Fruit fly (Drosophila melanogaster) whole organism, embryonic: ENCODE measurements around the gene BNIP3.

Experiments used
- Aef1 ChIP-seq: fragments of 200-800 bp; sonication (Bioruptor generic); IDR thresholded peaks from 3 replicates; pipeline ENCODE4 v1.3.6; 2022; ENCODE audit warnings: missing biosample characterization, missing genetic modification characterization
- Atf-2 ChIP-seq: fragments of 200-800 bp; sonication (Bioruptor generic); optimal IDR thresholded peaks from 2 replicates; lab custom pipeline; 2016; ENCODE audit warnings: missing biosample characterization, missing genetic modification characterization
- B-H2 ChIP-seq: fragments of 200-800 bp; sonication (Bioruptor generic); optimal IDR thresholded peaks from 2 replicates; lab custom pipeline; 2018; ENCODE audit warnings: missing biosample characterization, mild to moderate bottlenecking, missing genetic modification characterization
- CG14014 ChIP-seq: fragments of 200-800 bp; sonication (Bioruptor generic); IDR thresholded peaks from 2 replicates; pipeline ENCODE4 v1.3.6; 2022; ENCODE audit warnings: missing biosample characterization, missing genetic modification characterization
- CG16779 ChIP-seq: fragments of 200-800 bp; sonication (Bioruptor generic); IDR thresholded peaks from 2 replicates; pipeline ENCODE4 v1.3.6; 2022; ENCODE audit warnings: missing biosample characterization, missing genetic modification characterization
- CG17385 ChIP-seq: fragments of 200-800 bp; sonication (Bioruptor generic); optimal IDR thresholded peaks from 3 replicates; lab custom pipeline; 2018; ENCODE audit warnings: missing biosample characterization, mild to moderate bottlenecking, missing genetic modification characterization
- CG30403 ChIP-seq: fragments of 200-800 bp; sonication (Bioruptor generic); optimal IDR thresholded peaks from 3 replicates; lab custom pipeline; 2016; ENCODE audit warnings: missing biosample characterization, missing genetic modification characterization
- CG3281 ChIP-seq: fragments of 200-800 bp; sonication (Bioruptor generic); optimal IDR thresholded peaks from 3 replicates; lab custom pipeline; 2017; ENCODE audit warnings: missing biosample characterization, mild to moderate bottlenecking, missing genetic modification characterization
- CG4854 ChIP-seq: fragments of 200-800 bp; sonication (Bioruptor generic); optimal IDR thresholded peaks from 2 replicates; lab custom pipeline; 2016; ENCODE audit warnings: missing biosample characterization, missing genetic modification characterization, inconsistent platforms
- CG5953 ChIP-seq: fragments of 200-800 bp; sonication (Bioruptor generic); IDR thresholded peaks from 2 replicates; pipeline ENCODE4 v1.3.6; 2022; ENCODE audit warnings: missing biosample characterization, missing genetic modification characterization
- CG6175 ChIP-seq: fragments of 200-800 bp; sonication (Bioruptor generic); IDR thresholded peaks from 3 replicates; pipeline ENCODE4 v1.3.6; 2022; ENCODE audit warnings: missing biosample characterization, missing genetic modification characterization
- CG7987 ChIP-seq: fragments of 200-800 bp; sonication (Bioruptor generic); optimal IDR thresholded peaks from 2 replicates; lab custom pipeline; 2018; ENCODE audit warnings: missing biosample characterization, mild to moderate bottlenecking, missing genetic modification characterization, moderate library complexity
- CG8359 ChIP-seq: fragments of 200-800 bp; sonication (Bioruptor generic); optimal IDR thresholded peaks from 2 replicates; lab custom pipeline; 2017; ENCODE audit warnings: missing biosample characterization, mild to moderate bottlenecking, missing genetic modification characterization, borderline replicate concordance
- CG8388 ChIP-seq: fragments of 200-800 bp; sonication (Bioruptor generic); optimal IDR thresholded peaks from 2 replicates; lab custom pipeline; 2019; ENCODE audit warnings: missing biosample characterization, mild to moderate bottlenecking, missing genetic modification characterization, moderate library complexity
- D ChIP-seq, 2 experiments: fragments of 200-800 bp in 1 of 2; fragments of >200 bp in 1 of 2; sonication (Bioruptor generic) in 1 of 2; optimal IDR thresholded peaks; 2 replicates in 1 of 2; 3 replicates in 1 of 2; lab custom pipeline; 2017; ENCODE audit warnings: mild to moderate bottlenecking in 1 of 2, missing biosample characterization in 1 of 2, missing genetic modification characterization in 1 of 2, missing genetic modification reagents in 1 of 2
- Dbx ChIP-seq: fragments of 200-800 bp; sonication (Bioruptor generic); IDR thresholded peaks from 3 replicates; pipeline ENCODE4 v1.3.6; 2022; ENCODE audit warnings: missing biosample characterization, missing genetic modification characterization
- Doc2 ChIP-seq: fragments of 200-800 bp; sonication (Bioruptor generic); IDR thresholded peaks from 2 replicates; pipeline ENCODE4 v1.3.6; 2022; ENCODE audit warnings: missing biosample characterization, missing genetic modification characterization
- Elba2 ChIP-seq: fragments of 200-800 bp; sonication (Bioruptor generic); optimal IDR thresholded peaks from 3 replicates; lab custom pipeline; 2016; ENCODE audit warnings: missing biosample characterization, missing genetic modification characterization
- Ets65A ChIP-seq: fragments of 200-800 bp; sonication (Bioruptor generic); peaks from one replicate; lab custom pipeline; 2016; ENCODE audit warnings: missing biosample characterization, missing genetic modification characterization
- Fer2 ChIP-seq: fragments of 200-800 bp; sonication (Bioruptor generic); optimal IDR thresholded peaks from 2 replicates; lab custom pipeline; 2018; ENCODE audit warnings: missing biosample characterization, mild to moderate bottlenecking, missing genetic modification characterization, moderate library complexity
- HmgZ ChIP-seq: fragments of 200-800 bp; sonication (Bioruptor generic); optimal IDR thresholded peaks from 2 replicates; lab custom pipeline; 2018; ENCODE audit warnings: missing biosample characterization, mild to moderate bottlenecking, missing genetic modification characterization
- Hmr ChIP-seq: fragments of 200-800 bp; sonication (Bioruptor generic); optimal IDR thresholded peaks from 3 replicates; lab custom pipeline; 2017; ENCODE audit warnings: mild to moderate bottlenecking, missing biosample characterization, missing genetic modification reagents, missing genetic modification characterization
- Kr ChIP-seq: fragments of 200-800 bp; sonication (Bioruptor generic); optimal IDR thresholded peaks from 2 replicates; lab custom pipeline; 2017; ENCODE audit warnings: missing biosample characterization, mild to moderate bottlenecking, missing genetic modification characterization
- MESR4 ChIP-seq: fragments of 200-800 bp; sonication (Bioruptor generic); optimal IDR thresholded peaks from 2 replicates; lab custom pipeline; 2018; ENCODE audit warnings: missing biosample characterization, mild to moderate bottlenecking, missing genetic modification characterization, moderate library complexity
- Pdp1 ChIP-seq, 2 experiments: fragments of 200-800 bp; sonication (Bioruptor generic); optimal IDR thresholded peaks; 3 replicates each; lab custom pipeline; 2016; ENCODE audit warnings: missing biosample characterization in 2 of 2, missing genetic modification characterization in 2 of 2, mild to moderate bottlenecking in 1 of 2, moderate library complexity in 1 of 2
- Rfx ChIP-seq: fragments of 200-800 bp; sonication (Bioruptor generic); IDR thresholded peaks from 2 replicates; pipeline ENCODE4 v1.3.6; 2022; ENCODE audit warnings: missing biosample characterization, missing genetic modification characterization
- Sin3A ChIP-seq: fragments of >200 bp; optimal IDR thresholded peaks from 2 replicates; lab custom pipeline; 2018
- Usf ChIP-seq: fragments of 200-800 bp; sonication (Bioruptor generic); optimal IDR thresholded peaks from 2 replicates; lab custom pipeline; 2017; ENCODE audit warnings: missing genotype, missing biosample characterization, missing genetic modification characterization
- Vsx1 ChIP-seq: fragments of 200-800 bp; sonication (Bioruptor generic); optimal IDR thresholded peaks from 2 replicates; lab custom pipeline; 2017; ENCODE audit warnings: missing biosample characterization, mild to moderate bottlenecking, missing genetic modification characterization, missing genetic modification reagents
- cwo ChIP-seq: fragments of 200-800 bp; sonication (Bioruptor generic); optimal IDR thresholded peaks from 3 replicates; lab custom pipeline; 2017; ENCODE audit warnings: missing biosample characterization, missing genetic modification characterization, mild to moderate bottlenecking, moderate library complexity, missing genetic modification reagents
- da ChIP-seq: fragments of 200-800 bp; sonication (Bioruptor generic); optimal IDR thresholded peaks from 2 replicates; lab custom pipeline; 2016; ENCODE audit warnings: missing biosample characterization, missing genetic modification characterization
- dimm ChIP-seq: fragments of 200-800 bp; sonication (Bioruptor generic); IDR thresholded peaks from 2 replicates; pipeline ENCODE4 v1.3.6; 2022; ENCODE audit warnings: missing biosample characterization, missing genetic modification characterization
- eve ChIP-seq, 2 experiments: fragments of >200 bp; optimal IDR thresholded peaks; 2 replicates each; lab custom pipeline; 2017; ENCODE audit warnings: missing biosample characterization in 2 of 2, missing genetic modification characterization in 2 of 2
- exex ChIP-seq: fragments of 200-800 bp; sonication (Bioruptor generic); optimal IDR thresholded peaks from 4 replicates; lab custom pipeline; 2018; ENCODE audit warnings: missing biosample characterization, mild to moderate bottlenecking, missing genetic modification characterization, moderate library complexity
- fd3F ChIP-seq: fragments of 200-800 bp; sonication (Bioruptor generic); optimal IDR thresholded peaks from 2 replicates; lab custom pipeline; 2018; ENCODE audit warnings: missing biosample characterization, mild to moderate bottlenecking, missing genetic modification characterization, moderate library complexity
- fd64A ChIP-seq: fragments of 200-800 bp; sonication (Bioruptor generic); optimal IDR thresholded peaks from 3 replicates; lab custom pipeline; 2018; ENCODE audit warnings: missing biosample characterization, mild to moderate bottlenecking, missing genetic modification characterization
- fu2 ChIP-seq: fragments of 200-800 bp; sonication (Bioruptor generic); optimal IDR thresholded peaks from 2 replicates; lab custom pipeline; 2016; ENCODE audit warnings: missing biosample characterization, missing genetic modification characterization
- grau ChIP-seq: fragments of 200-800 bp; optimal IDR thresholded peaks from 3 replicates; lab custom pipeline; 2019; ENCODE audit warnings: missing biosample characterization, mild to moderate bottlenecking, missing genetic modification characterization, moderate library complexity
- grn ChIP-seq: fragments of 200-800 bp; sonication (Bioruptor generic); optimal IDR thresholded peaks from 3 replicates; lab custom pipeline; 2017; ENCODE audit warnings: missing biosample characterization, missing genetic modification characterization
- gt ChIP-seq: fragments of 200-800 bp; sonication (Bioruptor generic); IDR thresholded peaks from 2 replicates; pipeline ENCODE4 v1.3.6; 2022; ENCODE audit warnings: missing biosample characterization, missing genetic modification characterization
- mirr ChIP-seq: fragments of 200-800 bp; sonication (Bioruptor generic); optimal IDR thresholded peaks from 3 replicates; lab custom pipeline; 2018; ENCODE audit warnings: missing biosample characterization, mild to moderate bottlenecking, missing genetic modification characterization
- rib ChIP-seq: fragments of 200-800 bp; sonication (Bioruptor generic); IDR thresholded peaks from 2 replicates; pipeline ENCODE4 v1.3.6; 2022; ENCODE audit warnings: missing biosample characterization, missing genetic modification characterization
- row ChIP-seq: fragments of 200-800 bp; sonication (Bioruptor generic); IDR thresholded peaks from 3 replicates; pipeline ENCODE4 v1.3.6; 2022; ENCODE audit warnings: missing biosample characterization, missing genetic modification characterization
- sens ChIP-seq: fragments of 200-800 bp; sonication (Bioruptor generic); peaks from one replicate; lab custom pipeline; 2016; ENCODE audit warnings: missing biosample characterization, missing genetic modification characterization
- tin ChIP-seq: fragments of 200-800 bp; sonication (Bioruptor generic); optimal IDR thresholded peaks from 3 replicates; lab custom pipeline; 2016; ENCODE audit warnings: missing biosample characterization, missing genetic modification characterization
- tup ChIP-seq: fragments of 200-800 bp; sonication (Bioruptor generic); optimal IDR thresholded peaks from 2 replicates; lab custom pipeline; 2016; ENCODE audit warnings: missing biosample characterization, mild to moderate bottlenecking, missing genetic modification characterization, moderate library complexity
- vvl ChIP-seq: fragments of 200-800 bp; sonication (Bioruptor generic); IDR thresholded peaks from 2 replicates; pipeline ENCODE4 v1.3.6; 2022; ENCODE audit warnings: missing biosample characterization, missing genetic modification characterization

The BNIP3 gene

DNA sequence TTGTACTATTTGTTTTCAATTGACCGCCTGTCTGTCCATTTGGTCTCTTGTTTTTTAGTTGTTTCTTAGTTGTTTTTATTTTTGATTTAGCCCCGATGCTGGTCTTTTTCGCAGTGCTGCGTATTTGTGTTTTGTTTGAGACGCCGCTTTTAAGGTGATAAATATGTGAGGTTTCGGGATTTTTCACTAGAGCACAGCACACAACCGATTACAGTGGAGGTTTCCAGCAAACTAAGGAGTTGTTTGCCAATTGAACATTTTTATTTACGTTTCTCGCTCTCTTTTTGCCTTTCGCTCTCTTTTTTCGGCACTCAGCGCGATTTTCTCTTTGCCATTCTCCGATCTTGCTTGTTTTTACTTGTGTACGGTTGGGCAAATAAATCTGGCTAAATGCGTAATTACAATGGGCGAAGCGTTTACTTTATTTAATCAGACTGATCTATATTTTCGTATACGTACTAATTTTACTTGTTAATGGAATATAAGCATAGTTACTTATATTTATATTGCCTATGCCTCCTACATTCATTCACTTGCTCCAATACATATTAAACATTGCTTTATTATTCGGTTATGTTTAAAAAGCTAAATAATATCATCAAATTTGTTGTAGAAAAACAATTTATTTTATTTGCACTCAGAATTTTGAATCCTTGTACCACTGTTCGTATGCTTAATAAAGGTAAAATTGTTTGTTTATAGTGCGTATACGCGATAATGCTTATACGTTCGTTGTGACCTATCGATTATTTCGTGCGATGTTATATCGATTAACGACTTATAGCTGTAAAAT, 21.2 kb upstream of the BNIP3 start, which contains the start of gene Rcd2 (continued):
- TF ChIP-seq tin (peak; percentile 50), D (optimal IDR thresholded peaks at IDR 0.05; lab: Kevin White, UChicago) (no peak), D (GFP tag; optimal IDR thresholded peaks at IDR 0.05; lab: Kevin White, UChicago) (peak; percentile 15), CG5953 (no peak), Atf-2 (peak; percentile 22), CG30403 (GFP tag; lab: Kevin White, UChicago) (peak; percentile 62), Fer2 (tag; lab: Kevin White, UChicago) (peak; percentile 83), B-H2 (GFP tag; lab: Kevin White, UChicago) (peak; percentile 82), Rfx (GFP tag; lab: Robert Waterston, UW) (peak; percentile 85), Doc2 (GFP tag; lab: Robert Waterston, UW) (no peak), CG14014 (GFP tag; lab: Robert Waterston, UW) (peak; percentile 81), fu2 (GFP tag; lab: Kevin White, UChicago) (peak; percentile 68), Hmr (peak; percentile 93), Aef1 (peak; percentile 61), CG8359 (GFP tag; lab: Kevin White, UChicago) (peak; percentile 29)
- TF ChIP-seq, all 482 proteins: peak for 344

DNA sequence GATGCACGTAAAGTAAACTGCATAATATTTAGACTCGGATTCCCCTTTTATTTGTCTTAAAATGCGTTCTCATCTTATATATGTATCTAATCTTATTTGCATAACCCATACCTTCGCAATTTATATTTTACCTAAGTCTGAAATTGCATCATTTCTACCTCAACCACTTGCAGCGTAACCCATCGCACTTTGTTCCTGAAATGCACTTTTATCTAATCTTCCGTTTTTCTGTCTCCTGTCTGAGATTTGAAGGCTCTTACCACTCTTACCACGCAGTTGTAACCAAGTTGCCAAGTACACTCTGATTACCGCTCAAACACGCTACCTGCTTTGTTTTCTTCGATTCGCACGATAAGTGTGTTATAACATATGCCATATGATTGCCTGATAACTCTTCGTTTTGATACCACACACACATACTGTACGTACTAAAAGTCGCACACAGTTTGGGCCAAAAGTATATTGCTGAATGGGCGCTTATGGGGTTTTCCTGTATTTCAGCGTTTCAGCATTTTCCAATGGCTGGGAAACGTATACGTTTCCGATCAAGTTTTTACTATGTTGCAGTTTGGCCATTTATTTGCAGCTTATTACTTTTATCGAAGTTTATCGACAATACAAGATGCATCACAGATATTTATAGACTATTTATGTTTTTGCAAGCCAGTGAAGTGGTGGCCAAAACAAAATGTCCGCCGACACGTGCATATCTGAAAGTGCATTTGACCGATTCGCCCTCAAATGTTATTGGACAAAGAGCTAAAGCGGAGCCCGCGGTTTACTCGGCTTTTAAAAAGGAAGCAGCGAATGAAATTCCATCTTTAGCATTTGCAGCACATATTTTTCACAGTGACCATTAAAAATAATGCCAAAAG, 20.2 kb upstream of the BNIP3 start:
- TF ChIP-seq tup (GFP tag; lab: Kevin White, UChicago), result no peak
- no peak for TF ChIP-seq rib (GFP tag; lab: Robert Waterston, UW)
- no peak for TF ChIP-seq MESR4 (GFP tag; lab: Kevin White, UChicago)
- no peak for TF ChIP-seq CG16779 (GFP tag; lab: Robert Waterston, UW)
- peak; percentile 20 for TF ChIP-seq CG3281 (GFP tag; lab: Kevin White, UChicago)
- no peak for TF ChIP-seq vvl
- TF ChIP-seq Sin3A (lab: Kevin White, UChicago), result no peak
- TF ChIP-seq CG17385, result peak; percentile 1
- TF ChIP-seq row (GFP tag; lab: Robert Waterston, UW), result peak; percentile 44
- TF ChIP-seq CG4854 (GFP tag; lab: Kevin White, UChicago), result no peak
- TF ChIP-seq Pdp1 (GFP tag; optimal IDR thresholded peaks at IDR 0.05; lab: Kevin White, UChicago), result peak in 1 of 2 experiments; percentile 82
- peak; percentile 71 for TF ChIP-seq exex
- TF ChIP-seq HmgZ, result peak; percentile 16
- TF ChIP-seq CG7987 (GFP tag; lab: Kevin White, UChicago), result no peak
- TF ChIP-seq da, result no peak
- 0 out of 3 replicates have a peak, but pooled peaks have one; percentile 11 for TF ChIP-seq CG6175 (GFP tag; lab: Robert Waterston, UW)
- no peak for TF ChIP-seq gt
- peak; percentile 89 for TF ChIP-seq mirr (GFP tag; lab: Kevin White, UChicago)
- peak; percentile 80 for TF ChIP-seq Ets65A (GFP tag; lab: Kevin White, UChicago)
- no peak for TF ChIP-seq fd3F (GFP tag; lab: Kevin White, UChicago)
- TF ChIP-seq Usf (GFP tag; lab: Kevin White, UChicago), result no peak
- peak; percentile 16 for TF ChIP-seq cwo (GFP tag; lab: Kevin White, UChicago)
- no peak for TF ChIP-seq fd64A
- TF ChIP-seq grau (tag; lab: Kevin White, UChicago), result peak; percentile 4
- peak; percentile 75 for TF ChIP-seq CG8388 (GFP tag; lab: Kevin White, UChicago)
- no peak for TF ChIP-seq Dbx (GFP tag; lab: Robert Waterston, UW)
- TF ChIP-seq eve (GFP tag; optimal IDR thresholded peaks at IDR 0.05; lab: Kevin White, UChicago), result peak in 1 of 2 experiments; percentile 50
- TF ChIP-seq Vsx1 (GFP tag; lab: Kevin White, UChicago), result no peak
- TF ChIP-seq sens (GFP tag; lab: Kevin White, UChicago), result peak; percentile 74
- TF ChIP-seq Elba2 (GFP tag; lab: Kevin White, UChicago), result no peak
- peak; percentile 88 for TF ChIP-seq grn (GFP tag; lab: Kevin White, UChicago)
- no peak for TF ChIP-seq Kr
- TF ChIP-seq dimm (GFP tag; lab: Robert Waterston, UW), result no peak
- no peak for TF ChIP-seq B-H2 (GFP tag; lab: Kevin White, UChicago)
